Worm (Caenorhabditis elegans): Measurements from ENCODE around the gene flp-21.

flp-21 gene

ce11 chrV:7776029-7776628 lies 17.0 kb upstream of the flp-21 start, which contains the start of the genes rpl-39 and rps-30 (continued):
- TF ChIP-seq ceh-27 (GFP tag; optimal IDR thresholded peaks at IDR 0.05) (peak; percentile 59), D2030.7 (GFP tag; IDR thresholded peaks at IDR 0.05) (peak; percentile 74), nfyb-1 (GFP tag; IDR thresholded peaks at IDR 0.05) (no peak), ztf-18 (tag; optimal IDR thresholded peaks at IDR 0.05) (no peak), hsf-1 (GFP tag; IDR thresholded peaks at IDR 0.05) (peak; percentile 62; the same call in 1 of the 2 replicates), F22D6.2 (tag; optimal IDR thresholded peaks at IDR 0.05) (no peak), madf-8 (GFP tag; conservative IDR thresholded peaks at IDR 0.05) (no peak), cebp-2 (GFP tag; IDR thresholded peaks at IDR 0.05) (no peak), mes-4 (tag; optimal IDR thresholded peaks at IDR 0.05) (no peak), sdz-38 (tag; optimal IDR thresholded peaks at IDR 0.05) (no peak), nhr-27 (tag; optimal IDR thresholded peaks at IDR 0.05) (no peak), atf-7 (tag; optimal IDR thresholded peaks at IDR 0.05) (no peak), aptf-2 (GFP tag; conservative IDR thresholded peaks at IDR 0.05) (no peak), zfh-2 (GFP tag; conservative IDR thresholded peaks at IDR 0.05) (peak; percentile 51; the same call in 1 of the 2 replicates), ama-1 (optimal IDR thresholded peaks at IDR 0.05) (no peak), ama-1 (GFP tag; optimal IDR thresholded peaks at IDR 0.05) (no peak), lir-1 (GFP tag; conservative IDR thresholded peaks at IDR 0.05) (no peak), fkh-3 (tag; optimal IDR thresholded peaks at IDR 0.05) (no peak), madf-6 (GFP tag; IDR thresholded peaks at IDR 0.05) (peak; percentile 46; the same call in 1 of the 2 replicates), F49E8.2 (tag; optimal IDR thresholded peaks at IDR 0.05; ENCODE audit: insufficient read depth) (peak; percentile 40), sptf-2 (GFP tag; optimal IDR thresholded peaks at IDR 0.05) (no peak), pha-4 (tag; optimal IDR thresholded peaks at IDR 0.05) (peak; percentile 29), dpl-1 (GFP tag; optimal IDR thresholded peaks at IDR 0.05) (no peak), hmg-20 (GFP tag; IDR thresholded peaks at IDR 0.05) (no peak), tbp1 (GFP tag; optimal IDR thresholded peaks at IDR 0.05) (peak; percentile 56), F33H1.4 (GFP tag; IDR thresholded peaks at IDR 0.05) (peak; percentile 96), sea-2 (GFP tag; IDR thresholded peaks at IDR 0.05) (no peak), cebp-1 (GFP tag; IDR thresholded peaks at IDR 0.05) (peak; percentile 24; the same call in 1 of the 2 replicates), cebp-1 (tag; optimal IDR thresholded peaks at IDR 0.05) (peak; percentile 67), lin-40 (tag; optimal IDR thresholded peaks at IDR 0.05) (peak; percentile 53), F57A8.1 (GFP tag; optimal IDR thresholded peaks at IDR 0.05) (no peak), mcd-1 (GFP tag; IDR thresholded peaks at IDR 0.05) (peak; percentile 80), C17E4.6 (GFP tag; IDR thresholded peaks at IDR 0.05) (peak; percentile 10; the same call in 1 of the 2 replicates), ceh-40 (GFP tag; IDR thresholded peaks at IDR 0.05) (no peak), mel-28 (tag; optimal IDR thresholded peaks at IDR 0.05; ENCODE audit: borderline replicate concordance) (no peak), nhr-80 (tag; optimal IDR thresholded peaks at IDR 0.05) (peak; percentile 62), nhr-90 (tag; optimal IDR thresholded peaks at IDR 0.05) (no peak), egl-18 (GFP tag; IDR thresholded peaks at IDR 0.05) (no peak), B0019.2 (GFP tag; conservative IDR thresholded peaks at IDR 0.05) (0 out of 2 replicates have a peak, but pooled peaks have one; percentile 47), ceh-58 (GFP tag; IDR thresholded peaks at IDR 0.05) (no peak), pbrm-1 (GFP tag; IDR thresholded peaks at IDR 0.05) (peak; percentile 83), Y53G8AR.9 (GFP tag; conservative IDR thresholded peaks at IDR 0.05) (no peak), ztf-26 (tag; optimal IDR thresholded peaks at IDR 0.05) (peak; percentile 30), ztf-6 (GFP tag; IDR thresholded peaks at IDR 0.05) (no peak), T07F8.4 (tag; optimal IDR thresholded peaks at IDR 0.05) (no peak), snpc-1.3 (tag; optimal IDR thresholded peaks at IDR 0.05; ENCODE audit: insufficient read depth) (peak; percentile 56), hmg-1.2 (GFP tag; IDR thresholded peaks at IDR 0.05) (peak; percentile 88), snpc-3.4 (tag; optimal IDR thresholded peaks at IDR 0.05) (peak; percentile 16), F57C9.4 (tag; optimal IDR thresholded peaks at IDR 0.05) (no peak)

Measured in whole organism, young adult.